Worm (Caenorhabditis elegans): Measurements from ENCODE around the gene C33D9.8.

The C33D9.8 gene

DNA sequence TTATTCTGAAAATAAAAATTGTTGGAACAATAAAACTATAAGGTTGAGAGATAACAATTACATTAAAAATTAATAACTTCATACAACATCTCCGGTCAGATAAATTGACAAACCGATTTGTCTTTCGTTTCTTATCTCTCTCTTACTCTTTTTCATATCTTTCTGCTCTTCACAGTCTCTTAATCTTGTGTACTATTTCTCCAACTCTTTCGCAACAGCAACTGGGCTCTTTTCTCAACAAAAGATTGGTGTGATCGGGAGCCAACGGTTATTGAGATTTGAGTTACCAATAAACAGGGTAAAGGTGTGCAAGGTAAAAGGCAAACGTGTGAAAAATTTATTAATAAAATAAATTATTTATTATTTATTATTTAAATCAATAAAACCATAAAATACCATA, at the start of gene C33D9.8:
C33D9.8 (minus strand) TSS at position 99 of the 400 bp plus-strand sequence.
- no peak for TF ChIP-seq F39B2.1 (GFP tag; IDR thresholded peaks at IDR 0.05)
- TF ChIP-seq ceh-40 (GFP tag; IDR thresholded peaks at IDR 0.05): no peak
- no peak for TF ChIP-seq die-1 (tag; optimal IDR thresholded peaks at IDR 0.05)
- peak; percentile 74; the same call in 1 of the 2 replicates for TF ChIP-seq hmg-1.2 (GFP tag; IDR thresholded peaks at IDR 0.05)
- 0 out of 2 replicates have a peak, but pooled peaks have one; percentile 59 for TF ChIP-seq cebp-1 (GFP tag; IDR thresholded peaks at IDR 0.05)
- TF ChIP-seq cebp-1 (tag; optimal IDR thresholded peaks at IDR 0.05): peak; percentile 87
- TF ChIP-seq mxl-1 (tag; optimal IDR thresholded peaks at IDR 0.05): no peak
- TF ChIP-seq rcor-1 (GFP tag; IDR thresholded peaks at IDR 0.05): no peak

DNA sequence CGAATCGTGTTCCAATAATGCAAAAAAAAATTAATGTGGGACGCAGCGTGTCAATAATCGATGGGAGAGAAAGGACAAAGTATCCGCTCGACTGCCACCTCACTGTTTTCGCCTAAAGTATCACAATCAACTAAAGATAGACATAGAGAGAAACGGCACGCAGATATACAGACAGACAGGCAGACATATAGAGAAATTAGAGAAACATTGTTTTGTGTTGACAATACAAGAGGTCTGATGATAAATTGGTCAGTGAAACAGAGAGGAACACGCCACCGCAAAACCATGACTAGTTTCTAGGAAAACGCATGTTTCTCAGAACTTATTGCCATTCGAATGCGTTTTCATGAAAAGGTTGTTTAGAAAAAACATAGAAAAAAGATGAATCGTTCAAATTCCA, 44.0 kb upstream of the C33D9.8 start, which contains the start of gene T28C6.8:
T28C6.8 (minus strand) TSS at position 137 of the 400 bp plus-strand sequence.
- TF ChIP-seq nhr-120 (GFP tag; IDR thresholded peaks at IDR 0.05): no peak
- TF ChIP-seq sptf-2 (GFP tag; optimal IDR thresholded peaks at IDR 0.05): no peak
- TF ChIP-seq let-607 (tag; optimal IDR thresholded peaks at IDR 0.05): peak; percentile 19 to 45
- no peak for TF ChIP-seq F10E7.11 (tag; optimal IDR thresholded peaks at IDR 0.05)
- TF ChIP-seq F57C9.4 (tag; optimal IDR thresholded peaks at IDR 0.05): no peak
- TF ChIP-seq lag-1 (GFP tag; IDR thresholded peaks at IDR 0.05): no peak
- no peak for TF ChIP-seq Y67H2A.10 (GFP tag; conservative IDR thresholded peaks at IDR 0.05)
- no peak for TF ChIP-seq let-526 (GFP tag; IDR thresholded peaks at IDR 0.05)
- TF ChIP-seq tbp1 (GFP tag; optimal IDR thresholded peaks at IDR 0.05): peak; percentile 22
- TF ChIP-seq rcor-1 (GFP tag; IDR thresholded peaks at IDR 0.05): no peak
- TF ChIP-seq bed-1 (GFP tag; IDR thresholded peaks at IDR 0.05): no peak
- TF ChIP-seq snpc-4 (GFP tag; optimal IDR thresholded peaks at IDR 0.05): no peak
- no peak for TF ChIP-seq snpc-4 (tag; optimal IDR thresholded peaks at IDR 0.05)
- 0 out of 2 replicates have a peak, but pooled peaks have one; percentile 26 for TF ChIP-seq B0336.3 (GFP tag; IDR thresholded peaks at IDR 0.05)
- peak; percentile 43; the same call in 1 of the 2 replicates for TF ChIP-seq hmg-1.2 (GFP tag; IDR thresholded peaks at IDR 0.05)
- no peak for TF ChIP-seq cebp-1 (GFP tag; IDR thresholded peaks at IDR 0.05)
- no peak for TF ChIP-seq cebp-1 (tag; optimal IDR thresholded peaks at IDR 0.05)
- peak; percentile 70 for TF ChIP-seq dox-1 (GFP tag; IDR thresholded peaks at IDR 0.05)
- TF ChIP-seq mes-4 (tag; optimal IDR thresholded peaks at IDR 0.05): no peak
- no peak for TF ChIP-seq madf-10 (tag; optimal IDR thresholded peaks at IDR 0.05)
- TF ChIP-seq sdz-38 (tag; optimal IDR thresholded peaks at IDR 0.05): no peak
- no peak for TF ChIP-seq snpc-3.4 (tag; optimal IDR thresholded peaks at IDR 0.05)
- TF ChIP-seq B0019.2 (GFP tag; conservative IDR thresholded peaks at IDR 0.05): no peak
- TF ChIP-seq hsf-1 (GFP tag; IDR thresholded peaks at IDR 0.05): no peak
- TF ChIP-seq rpc-1 (optimal IDR thresholded peaks at IDR 0.05): no peak
- TF ChIP-seq rpc-1 (tag; optimal IDR thresholded peaks at IDR 0.05): no peak
- peak; percentile 11 for TF ChIP-seq lin-54 (GFP tag; optimal IDR thresholded peaks at IDR 0.05)
- TF ChIP-seq dpl-1 (GFP tag; optimal IDR thresholded peaks at IDR 0.05): no peak
- TF ChIP-seq nfya-2 (GFP tag; IDR thresholded peaks at IDR 0.05): no peak
- no peak for TF ChIP-seq xnd-1 (tag; optimal IDR thresholded peaks at IDR 0.05)
- no peak for TF ChIP-seq egl-18 (GFP tag; IDR thresholded peaks at IDR 0.05)
- peak; percentile 92 for TF ChIP-seq nhr-80 (tag; optimal IDR thresholded peaks at IDR 0.05)
- no peak for TF ChIP-seq efl-1 (GFP tag; optimal IDR thresholded peaks at IDR 0.05)
- no peak for TF ChIP-seq lsy-27 (tag; optimal IDR thresholded peaks at IDR 0.05; ENCODE audit: borderline replicate concordance, insufficient read depth)
- TF ChIP-seq D2030.7 (GFP tag; IDR thresholded peaks at IDR 0.05): no peak
- no peak for TF ChIP-seq F39B2.1 (GFP tag; IDR thresholded peaks at IDR 0.05)
- no peak for TF ChIP-seq pha-4 (tag; optimal IDR thresholded peaks at IDR 0.05)
- TF ChIP-seq Y56A3A.18 (GFP tag; IDR thresholded peaks at IDR 0.05): no peak
- TF ChIP-seq gei-17 (GFP tag; optimal IDR thresholded peaks at IDR 0.05): no peak
- TF ChIP-seq lin-26 (GFP tag; IDR thresholded peaks at IDR 0.05): 0 out of 2 replicates have a peak, but pooled peaks have one; percentile 31
- no peak for TF ChIP-seq hlh-12 (tag; optimal IDR thresholded peaks at IDR 0.05)
- TF ChIP-seq hmg-20 (GFP tag; IDR thresholded peaks at IDR 0.05): no peak
- no peak for TF ChIP-seq chd-7 (tag; optimal IDR thresholded peaks at IDR 0.05)
- no peak for TF ChIP-seq nhr-179 (tag; optimal IDR thresholded peaks at IDR 0.05)
- peak; percentile 71 for TF ChIP-seq attf-5 (GFP tag; optimal IDR thresholded peaks at IDR 0.05)

All from whole organism, young adult.